Fruit fly (Drosophila melanogaster) whole organism, embryonic: ENCODE data around the gene Nubpl.
A peak's percentile ranks its signal among the peaks of the same experiment; 100 is the strongest.

Experiments
- Abd-B ChIP-seq: fragments of 200-800 bp; sonication (Bioruptor generic); optimal IDR thresholded peaks from 2 replicates; lab custom pipeline; 2018; ENCODE audit warnings: missing biosample characterization, mild to moderate bottlenecking, missing genetic modification characterization, moderate library complexity
- Antp ChIP-seq: fragments of 200-800 bp; sonication (Bioruptor generic); optimal IDR thresholded peaks from 3 replicates; lab custom pipeline; 2016; ENCODE audit warnings: missing biosample characterization, missing genetic modification characterization
- BEAF-32 ChIP-seq: fragments of 200-800 bp; sonication (Bioruptor generic); optimal IDR thresholded peaks from 3 replicates; lab custom pipeline; 2017; ENCODE audit warnings: missing biosample characterization, missing genetic modification characterization, mild to moderate bottlenecking, moderate library complexity, missing genetic modification reagents
- CG1024 ChIP-seq: fragments of 200-800 bp; sonication (Bioruptor generic); IDR thresholded peaks from 2 replicates; pipeline ENCODE4 v1.3.6; 2022; ENCODE audit warnings: missing biosample characterization, missing genetic modification characterization
- CG10431 ChIP-seq: fragments of 200-800 bp; sonication (Bioruptor generic); optimal IDR thresholded peaks from 3 replicates; lab custom pipeline; 2018; ENCODE audit warnings: missing biosample characterization, mild to moderate bottlenecking, missing genetic modification characterization
- CG11723 ChIP-seq: fragments of 200-800 bp; sonication (Bioruptor generic); optimal IDR thresholded peaks from 2 replicates; lab custom pipeline; 2017; ENCODE audit warnings: missing biosample characterization, mild to moderate bottlenecking, missing genetic modification characterization
- CG12659 ChIP-seq: fragments of 200-800 bp; sonication (Bioruptor generic); optimal IDR thresholded peaks from 3 replicates; lab custom pipeline; 2017; ENCODE audit warnings: mild to moderate bottlenecking, missing biosample characterization, missing genetic modification reagents, missing genetic modification characterization
- CG15514 ChIP-seq: fragments of 200-800 bp; sonication (Bioruptor generic); optimal IDR thresholded peaks from 3 replicates; lab custom pipeline; 2017; ENCODE audit warnings: missing biosample characterization, missing genetic modification characterization, mild to moderate bottlenecking, moderate library complexity, missing genetic modification reagents
- CG17361 ChIP-seq: fragments of 200-800 bp; sonication (Bioruptor generic); IDR thresholded peaks from 3 replicates; pipeline ENCODE4 v1.3.6; 2022; ENCODE audit warnings: missing biosample characterization, missing genetic modification characterization
- CG17802 ChIP-seq: fragments of 200-800 bp; sonication (Bioruptor generic); optimal IDR thresholded peaks from 2 replicates; lab custom pipeline; 2018; ENCODE audit warnings: missing biosample characterization, mild to moderate bottlenecking, missing genetic modification characterization, moderate library complexity
- CG17829 ChIP-seq: fragments of 200-800 bp; optimal IDR thresholded peaks from 2 replicates; lab custom pipeline; 2019; ENCODE audit warnings: missing biosample characterization, mild to moderate bottlenecking, missing genetic modification characterization, moderate library complexity
- CG18619 ChIP-seq: fragments of 200-800 bp; sonication (Bioruptor generic); optimal IDR thresholded peaks from 3 replicates; lab custom pipeline; 2017; ENCODE audit warnings: missing biosample characterization, mild to moderate bottlenecking, missing genetic modification characterization
- CG2199 ChIP-seq: fragments of 200-800 bp; sonication (Bioruptor generic); IDR thresholded peaks from 3 replicates; pipeline ENCODE4 v1.3.6; 2022; ENCODE audit warnings: missing biosample characterization, missing genetic modification characterization
- CG4617 ChIP-seq: fragments of 200-800 bp; sonication (Bioruptor generic); optimal IDR thresholded peaks from 3 replicates; lab custom pipeline; 2016; ENCODE audit warnings: missing biosample characterization, missing genetic modification characterization, borderline replicate concordance
- CG8290 ChIP-seq, 3 experiments: fragments of 200-800 bp; sonication (Bioruptor generic); optimal IDR thresholded peaks; 2 replicates each; lab custom pipeline; 2016 to 2019; ENCODE audit warnings: missing biosample characterization in 3 of 3, missing genetic modification characterization in 3 of 3, mild to moderate bottlenecking in 2 of 3, moderate library complexity in 1 of 3
- CG8924 ChIP-seq: fragments of 200-800 bp; optimal IDR thresholded peaks from 3 replicates; lab custom pipeline; 2019; ENCODE audit warnings: missing biosample characterization, mild to moderate bottlenecking, missing genetic modification characterization, moderate library complexity
- CoRest ChIP-seq: fragments of 200-800 bp; sonication (Bioruptor generic); optimal IDR thresholded peaks from 3 replicates; lab custom pipeline; 2018; ENCODE audit warnings: missing biosample characterization, mild to moderate bottlenecking, missing genetic modification characterization, moderate library complexity
- Dfd ChIP-seq, 2 experiments: fragments of >200 bp; optimal IDR thresholded peaks; 2 replicates each; lab custom pipeline; 2017; ENCODE audit warnings: missing biosample characterization in 2 of 2, missing genetic modification characterization in 2 of 2
- Dp ChIP-seq: fragments of 200-800 bp; sonication (Bioruptor generic); optimal IDR thresholded peaks from 2 replicates; lab custom pipeline; 2018; ENCODE audit warnings: missing biosample characterization, mild to moderate bottlenecking, missing genetic modification characterization, moderate library complexity
- Fer3 ChIP-seq: fragments of 200-800 bp; sonication (Bioruptor generic); optimal IDR thresholded peaks from 2 replicates; lab custom pipeline; 2018; ENCODE audit warnings: missing biosample characterization, mild to moderate bottlenecking, missing genetic modification characterization, moderate library complexity
- Hmx ChIP-seq: fragments of 200-800 bp; sonication (Bioruptor generic); optimal IDR thresholded peaks from 2 replicates; lab custom pipeline; 2016; ENCODE audit warnings: missing biosample characterization, missing genetic modification characterization
- MESR4 ChIP-seq: fragments of 200-800 bp; sonication (Bioruptor generic); optimal IDR thresholded peaks from 2 replicates; lab custom pipeline; 2018; ENCODE audit warnings: missing biosample characterization, mild to moderate bottlenecking, missing genetic modification characterization, moderate library complexity
- Pdp1 ChIP-seq, 2 experiments: fragments of 200-800 bp; sonication (Bioruptor generic); optimal IDR thresholded peaks; 3 replicates each; lab custom pipeline; 2016; ENCODE audit warnings: missing biosample characterization in 2 of 2, missing genetic modification characterization in 2 of 2, mild to moderate bottlenecking in 1 of 2, moderate library complexity in 1 of 2
- Ptx1 ChIP-seq: fragments of 200-800 bp; sonication (Bioruptor generic); IDR thresholded peaks from 2 replicates; pipeline ENCODE4 v1.3.6; 2022; ENCODE audit warnings: missing biosample characterization, missing genetic modification characterization
- Ravus ChIP-seq: fragments of 200-800 bp; sonication (Bioruptor generic); IDR thresholded peaks from 2 replicates; pipeline ENCODE4 v1.3.6; 2022; ENCODE audit warnings: missing biosample characterization, missing genetic modification characterization
- YL-1 ChIP-seq: fragments of 200-800 bp; sonication (Bioruptor generic); optimal IDR thresholded peaks from 3 replicates; lab custom pipeline; 2017; ENCODE audit warnings: missing biosample characterization, mild to moderate bottlenecking, missing genetic modification characterization
- dimm ChIP-seq: fragments of 200-800 bp; sonication (Bioruptor generic); IDR thresholded peaks from 2 replicates; pipeline ENCODE4 v1.3.6; 2022; ENCODE audit warnings: missing biosample characterization, missing genetic modification characterization
- dm ChIP-seq: fragments of 200-800 bp; sonication (Bioruptor generic); optimal IDR thresholded peaks from 3 replicates; lab custom pipeline; 2016; ENCODE audit warnings: missing biosample characterization, missing genetic modification characterization
- gfzf ChIP-seq: fragments of 200-800 bp; sonication (Bioruptor generic); optimal IDR thresholded peaks from 2 replicates; lab custom pipeline; 2016; ENCODE audit warnings: missing biosample characterization, mild to moderate bottlenecking, missing genetic modification characterization, moderate library complexity
- grn ChIP-seq: fragments of 200-800 bp; sonication (Bioruptor generic); optimal IDR thresholded peaks from 3 replicates; lab custom pipeline; 2017; ENCODE audit warnings: missing biosample characterization, missing genetic modification characterization
- inv ChIP-seq: fragments of 200-800 bp; sonication (Bioruptor generic); IDR thresholded peaks from 2 replicates; pipeline ENCODE4 v1.3.6; 2022; ENCODE audit warnings: missing biosample characterization, missing genetic modification characterization; ENCODE audit not compliant: partially characterized antibody
- knrl ChIP-seq: fragments of 200-800 bp; sonication (Bioruptor generic); IDR thresholded peaks from 3 replicates; pipeline ENCODE4 v1.3.6; 2022; ENCODE audit warnings: missing biosample characterization, missing genetic modification characterization; ENCODE audit not compliant: partially characterized antibody
- lola ChIP-seq, 3 experiments: fragments of >200 bp in 2 of 3; fragments of 200-800 bp in 1 of 3; sonication (Bioruptor generic) in 1 of 3; optimal IDR thresholded peaks; 2 replicates each; lab custom pipeline; 2017 to 2019; ENCODE audit warnings: missing biosample characterization in 3 of 3, missing genetic modification characterization in 3 of 3, mild to moderate bottlenecking in 1 of 3, moderate library complexity in 1 of 3
- pfk ChIP-seq: fragments of 200-800 bp; sonication (Bioruptor generic); optimal IDR thresholded peaks from 2 replicates; lab custom pipeline; 2018; ENCODE audit warnings: missing biosample characterization, mild to moderate bottlenecking, missing genetic modification characterization, moderate library complexity
- row ChIP-seq: fragments of 200-800 bp; sonication (Bioruptor generic); IDR thresholded peaks from 3 replicates; pipeline ENCODE4 v1.3.6; 2022; ENCODE audit warnings: missing biosample characterization, missing genetic modification characterization
- run ChIP-seq: fragments of 200-800 bp; sonication (Bioruptor generic); optimal IDR thresholded peaks from 3 replicates; lab custom pipeline; 2018; ENCODE audit warnings: missing biosample characterization, mild to moderate bottlenecking, missing genetic modification characterization
- slou ChIP-seq: fragments of 200-800 bp; sonication (Bioruptor generic); optimal IDR thresholded peaks from 3 replicates; lab custom pipeline; 2016; ENCODE audit warnings: missing biosample characterization, missing genetic modification characterization
- twi ChIP-seq: fragments of 200-800 bp; optimal IDR thresholded peaks from 2 replicates; lab custom pipeline; 2019; ENCODE audit warnings: missing biosample characterization, mild to moderate bottlenecking, missing genetic modification characterization, moderate library complexity
- zfh2 ChIP-seq: fragments of 200-800 bp; sonication (Bioruptor generic); optimal IDR thresholded peaks from 2 replicates; lab custom pipeline; 2016; ENCODE audit warnings: missing biosample characterization, missing genetic modification characterization

Gene Nubpl

dm6 chr2L:22247455-22248058 is 7.8 kb downstream of the Nubpl start, which contains the start of gene RpL21 (continued):
- TF ChIP-seq gfzf (peak; percentile 32), CG18619 (GFP tag; lab: Kevin White, UChicago) (no peak), YL-1 (GFP tag; lab: Kevin White, UChicago) (peak; percentile 75), Hmx (GFP tag; lab: Kevin White, UChicago) (no peak), dm (GFP tag; lab: Kevin White, UChicago) (peak; percentile 75), pfk (GFP tag; lab: Kevin White, UChicago) (peak; percentile 31), CG8924 (tag; lab: Kevin White, UChicago) (no peak), zfh2 (no peak), CG10431 (GFP tag; lab: Kevin White, UChicago) (peak; percentile 16), Fer3 (tag; lab: Kevin White, UChicago) (no peak), Abd-B (peak; percentile 65), knrl (no peak), CG2199 (no peak), Ravus (no peak), CG15514 (peak; percentile 6), CoRest (tag; lab: Kevin White, UChicago) (peak; percentile 18), CG17829 (tag; lab: Kevin White, UChicago) (peak; percentile 15), Dfd (GFP tag; optimal IDR thresholded peaks at IDR 0.05; lab: Kevin White, UChicago) (peak in 1 of 2 experiments; percentile 14), Antp (no peak), twi (no peak), MESR4 (GFP tag; lab: Kevin White, UChicago) (peak; percentile 92), CG17802 (peak; percentile 96), CG8290 (GFP tag; optimal IDR thresholded peaks at IDR 0.05; lab: Kevin White, UChicago) (peak; percentile 39), CG8290 (tag; optimal IDR thresholded peaks at IDR 0.05; lab: Kevin White, UChicago) (no peak), CG11723 (GFP tag; lab: Kevin White, UChicago) (peak; percentile 67), dimm (GFP tag; lab: Robert Waterston, UW) (no peak), CG12659 (GFP tag; lab: Kevin White, UChicago) (peak; percentile 19), BEAF-32 (peak; percentile 24), Pdp1 (GFP tag; optimal IDR thresholded peaks at IDR 0.05; lab: Kevin White, UChicago) (peak in 1 of 2 experiments; percentile 21), CG1024 (peak; percentile 99), Ptx1 (GFP tag; lab: Robert Waterston, UW) (0 out of 2 replicates have a peak, but pooled peaks have one; percentile 9), Dp (no peak), inv (GFP tag; lab: Robert Waterston, UW) (no peak), CG17361 (peak; percentile 50; the same call in 2 of the 3 replicates), grn (GFP tag; lab: Kevin White, UChicago) (no peak), CG4617 (GFP tag; lab: Kevin White, UChicago) (peak; percentile 3), slou (GFP tag; lab: Kevin White, UChicago) (peak; percentile 2), row (peak; percentile 80)

dm6 chr2L:22248230-22248629 is 8.5 kb downstream of the Nubpl start:
- TF ChIP-seq lola (GFP tag; optimal IDR thresholded peaks at IDR 0.05; lab: Kevin White, UChicago): peak in 1 of 3 experiments; percentile 37
- no peak for TF ChIP-seq run (tag; lab: Kevin White, UChicago)
- peak; percentile 91 for TF ChIP-seq CG17802
